Worm (Caenorhabditis elegans) whole organism, late embryonic: ENCODE results near the gene K06H6.1.

Experiments used
- ceh-22 ChIP-seq: sonication (generic microtip); optimal IDR thresholded peaks from 2 replicates; lab custom pipeline; 2017; ENCODE audit warnings: missing biosample characterization, missing genetic modification characterization
- hlh-15 ChIP-seq: sonication (generic microtip); optimal IDR thresholded peaks from 2 replicates; lab custom pipeline; 2016; ENCODE audit warnings: missing genetic modification characterization, missing compliant biosample characterization
- nhr-11 ChIP-seq: fragments of 150-350 bp; optimal IDR thresholded peaks from 2 replicates; lab custom pipeline; 2014; ENCODE audit warnings: missing biosample characterization, missing genetic modification characterization
- pha-4 ChIP-seq: fragments of 150-350 bp; optimal IDR thresholded peaks from 2 replicates; lab custom pipeline; 2018; ENCODE audit warnings: missing biosample characterization, missing genetic modification reagents, missing genetic modification characterization
- tbx-2 ChIP-seq: sonication (generic microtip); optimal IDR thresholded peaks from 2 replicates; lab custom pipeline; 2016; ENCODE audit warnings: missing genetic modification characterization, missing compliant biosample characterization

ce11 chrV:627585-627984 lies 39.7 kb downstream of the K06H6.1 start, which contains the start of gene F48G7.8:
- TF ChIP-seq pha-4 (tag; lab: Kevin White, UChicago) (no peak), tbx-2 (no peak), ceh-22 (tag; lab: Kevin White, UChicago) (no peak), hlh-15 (tag; lab: Kevin White, UChicago) (no peak), nhr-11 (tag; lab: Kevin White, UChicago) (no peak)
